Worm (Caenorhabditis elegans): ENCODE results near the gene Y62E10A.13.

Gene Y62E10A.13

DNA sequence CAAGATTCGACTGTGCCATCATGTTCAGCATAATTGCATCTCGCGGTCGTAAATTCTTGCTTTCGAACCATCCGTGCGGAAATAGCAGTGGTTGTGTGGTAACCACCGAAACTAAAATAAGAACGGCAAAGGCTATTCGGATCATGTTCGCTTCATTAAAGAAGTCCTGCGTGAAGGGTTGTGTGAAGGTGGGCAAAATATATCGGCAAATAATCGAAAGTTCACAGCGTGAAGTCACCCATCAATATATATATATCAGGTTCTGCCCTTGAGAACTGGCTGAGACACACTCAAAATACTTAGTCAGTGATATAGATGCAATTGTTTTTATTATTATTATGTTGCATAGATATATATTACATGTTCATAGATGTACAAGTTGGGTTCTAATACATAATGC lies 9.2 kb upstream of the Y62E10A.13 start, which contains the start of gene Y62E10A.19:
Gene Y62E10A.19, minus strand, starts transcription at position 289 of the 400 bp plus-strand sequence.
- TF ChIP-seq nhr-25 (tag; optimal IDR thresholded peaks at IDR 0.05) (peak; percentile 30), pqm-1 (tag; optimal IDR thresholded peaks at IDR 0.05) (no peak)

DNA sequence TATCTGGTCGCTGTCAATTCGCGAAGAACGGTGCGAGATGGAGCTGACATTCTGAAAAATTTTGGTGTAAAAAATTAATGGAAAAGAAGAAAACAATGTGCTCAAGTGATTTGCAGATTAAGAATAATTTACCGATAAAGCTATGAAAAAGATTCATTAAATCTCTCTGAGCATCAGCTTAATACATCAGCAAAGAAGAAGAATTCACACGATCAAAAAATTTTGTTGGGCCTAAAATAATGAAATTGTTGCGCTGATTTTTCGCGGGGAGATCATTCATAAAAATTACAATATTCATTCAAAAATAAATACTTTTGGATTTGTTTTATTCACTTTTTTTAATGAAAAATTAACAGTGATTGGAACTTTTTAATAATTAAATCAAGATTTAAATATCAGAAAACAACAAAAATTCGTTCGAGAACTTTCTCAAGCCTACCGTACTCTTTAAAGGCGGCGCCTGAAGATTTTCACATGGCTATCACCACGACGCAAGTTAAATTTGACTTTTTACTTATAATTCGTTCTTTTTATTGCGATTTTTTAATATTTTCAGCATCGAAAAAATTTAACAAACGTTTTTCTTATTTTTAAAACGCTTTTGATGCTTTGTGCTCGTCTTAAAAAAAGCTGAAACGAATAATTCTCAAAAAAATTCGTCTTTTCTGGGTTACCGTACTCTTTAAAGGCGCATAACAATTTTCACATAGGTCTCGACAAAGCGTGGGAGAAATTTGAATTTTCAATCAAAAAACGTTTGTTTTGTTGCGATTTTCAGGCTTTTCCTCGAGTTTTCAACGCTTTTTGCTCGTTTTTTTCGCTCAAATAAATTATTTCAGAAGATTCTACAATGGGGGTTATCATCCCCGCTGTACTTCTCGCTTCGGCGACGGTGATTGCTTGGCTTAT lies 1.9 kb upstream of the Y62E10A.13 start, which contains the start of the genes memi-2 and cyp-31A5:
Gene memi-2, minus strand, starts transcription at position 51 of the 909 bp plus-strand sequence.
Gene cyp-31A5, plus strand, starts transcription at position 834 of the 909 bp plus-strand sequence.
- TF ChIP-seq aly-2 (tag; optimal IDR thresholded peaks at IDR 0.05) = no peak
- TF ChIP-seq nhr-43 (tag; optimal IDR thresholded peaks at IDR 0.05; ENCODE audit: poor library complexity, severe bottlenecking) = no peak
- TF ChIP-seq hmg-11 (tag; optimal IDR thresholded peaks at IDR 0.05) = no peak
- no peak for TF ChIP-seq zag-1 (tag; optimal IDR thresholded peaks at IDR 0.05)
- TF ChIP-seq egl-27 (tag; optimal IDR thresholded peaks at IDR 0.05) = no peak
- no peak for TF ChIP-seq ceh-82 (tag; optimal IDR thresholded peaks at IDR 0.05)

DNA sequence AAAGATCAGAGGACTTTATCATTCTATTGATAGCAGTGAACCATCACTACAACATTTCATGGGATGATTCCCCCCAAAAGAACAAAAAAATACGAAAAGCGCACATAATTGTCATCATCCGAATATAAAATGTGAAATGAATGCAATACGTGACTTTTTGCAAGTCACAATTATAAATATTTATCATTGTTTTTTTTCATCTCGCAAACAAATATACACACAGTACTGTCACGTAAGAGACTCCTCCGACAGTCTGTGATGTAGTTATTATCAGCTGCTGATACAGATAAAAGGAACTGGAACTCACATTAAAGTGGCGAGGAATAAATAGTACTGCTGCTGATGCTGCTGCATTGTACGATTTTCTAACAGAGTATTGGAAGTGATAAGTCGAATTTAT lies 2.5 kb downstream of the Y62E10A.13 start:
- TF ChIP-seq fkh-10 (GFP tag; optimal IDR thresholded peaks at IDR 0.05) (no peak), ztf-11 (tag; optimal IDR thresholded peaks at IDR 0.05) (no peak), sea-2 (GFP tag; optimal IDR thresholded peaks at IDR 0.05) (no peak), skn-1 (tag; optimal IDR thresholded peaks at IDR 0.05) (peak; percentile 73), nhr-77 (tag; optimal IDR thresholded peaks at IDR 0.05) (no peak), unc-39 (tag; optimal IDR thresholded peaks at IDR 0.05) (no peak), elt-2 (tag; optimal IDR thresholded peaks at IDR 0.05) (peak; percentile 90), elt-3 (tag; optimal IDR thresholded peaks at IDR 0.05) (peak in 1 of 3 experiments; percentile 15), fos-1 (tag; optimal IDR thresholded peaks at IDR 0.05) (no peak), zag-1 (tag; optimal IDR thresholded peaks at IDR 0.05) (no peak), mdl-1 (tag; optimal IDR thresholded peaks at IDR 0.05) (no peak), lsy-12 (tag; optimal IDR thresholded peaks at IDR 0.05) (no peak), nhr-12 (tag; optimal IDR thresholded peaks at IDR 0.05) (no peak), tbx-2 (tag; optimal IDR thresholded peaks at IDR 0.05) (no peak), jun-1 (tag; optimal IDR thresholded peaks at IDR 0.05) (no peak), nhr-43 (tag; optimal IDR thresholded peaks at IDR 0.05; ENCODE audit: poor library complexity, severe bottlenecking) (peak; percentile 8), ceh-9 (tag; optimal IDR thresholded peaks at IDR 0.05) (no peak), nhr-25 (tag; optimal IDR thresholded peaks at IDR 0.05) (no peak), nhr-76 (tag; optimal IDR thresholded peaks at IDR 0.05) (no peak), hmg-11 (tag; optimal IDR thresholded peaks at IDR 0.05) (no peak), nhr-11 (tag; optimal IDR thresholded peaks at IDR 0.05) (no peak), pqm-1 (tag; optimal IDR thresholded peaks at IDR 0.05) (peak; percentile 91), pha-4 (tag; optimal IDR thresholded peaks at IDR 0.05) (peak; percentile 78), fkh-2 (tag; optimal IDR thresholded peaks at IDR 0.05) (no peak), elt-1 (tag; optimal IDR thresholded peaks at IDR 0.05) (no peak), ztf-4 (tag; optimal IDR thresholded peaks at IDR 0.05) (no peak), daf-12 (tag; optimal IDR thresholded peaks at IDR 0.05) (no peak), snpc-4 (tag; optimal IDR thresholded peaks at IDR 0.05) (no peak), eor-1 (tag; optimal IDR thresholded peaks at IDR 0.05) (no peak), aly-2 (tag; optimal IDR thresholded peaks at IDR 0.05) (no peak), ceh-28 (tag; optimal IDR thresholded peaks at IDR 0.05) (no peak), ama-1 (optimal IDR thresholded peaks at IDR 0.05) (no peak), R02D3.7 (tag; optimal IDR thresholded peaks at IDR 0.05) (no peak), unc-62 (GFP tag; optimal IDR thresholded peaks at IDR 0.05) (no peak), egl-5 (tag; optimal IDR thresholded peaks at IDR 0.05) (no peak), lin-15B (tag; optimal IDR thresholded peaks at IDR 0.05) (no peak), nhr-23 (tag; optimal IDR thresholded peaks at IDR 0.05) (no peak), egl-27 (tag; optimal IDR thresholded peaks at IDR 0.05) (no peak)
